Fruit fly (Drosophila melanogaster): Measurements from ENCODE around the gene CG34163.

DNA sequence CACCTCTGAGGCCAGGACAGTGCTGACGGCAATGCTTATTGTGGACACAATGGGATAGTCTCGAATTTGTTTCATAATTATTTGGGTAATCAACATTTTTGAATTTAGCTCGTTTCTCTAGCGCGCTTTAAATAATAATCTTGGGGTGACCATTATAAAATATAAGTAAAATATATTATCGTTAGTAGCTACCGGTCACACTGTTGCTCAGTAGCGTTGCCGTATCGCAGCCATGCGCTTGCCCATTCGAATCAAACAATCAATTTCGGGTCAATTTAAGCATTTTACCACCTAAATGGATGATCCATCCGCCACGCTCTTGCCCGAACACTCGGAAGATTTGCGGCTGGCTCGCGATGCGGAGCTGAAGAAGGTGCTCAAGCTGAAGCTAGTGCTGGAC, 1.7 kb downstream of the CG34163 start, which contains the start of the genes zuc and dgt2:
- no peak for TF ChIP-seq lola (GFP tag; optimal IDR thresholded peaks at IDR 0.05)
- TF ChIP-seq tai (GFP tag; optimal IDR thresholded peaks at IDR 0.05), result no peak
- TF ChIP-seq Jra (GFP tag; optimal IDR thresholded peaks at IDR 0.05), result no peak
- TF ChIP-seq usp (GFP tag; optimal IDR thresholded peaks at IDR 0.05), result no peak
- TF ChIP-seq psq (GFP tag; optimal IDR thresholded peaks at IDR 0.05), result no peak
- no peak for TF ChIP-seq Myc (optimal IDR thresholded peaks at IDR 0.05)
- no peak for TF ChIP-seq fru (GFP tag; optimal IDR thresholded peaks at IDR 0.05)
- TF ChIP-seq Dfd (GFP tag; optimal IDR thresholded peaks at IDR 0.05), result no peak
- TF ChIP-seq OdsH (GFP tag; optimal IDR thresholded peaks at IDR 0.05), result no peak
- no peak for TF ChIP-seq h (GFP tag; optimal IDR thresholded peaks at IDR 0.05)
